Worm (Caenorhabditis elegans): Measurements from ENCODE around the gene F23A7.8.

The F23A7.8 gene

ce11 chrX:16258503-16258902 lies 45.3 kb downstream of the F23A7.8 start:
- no peak for TF ChIP-seq mel-28 (tag; optimal IDR thresholded peaks at IDR 0.05; ENCODE audit: borderline replicate concordance)
- no peak for TF ChIP-seq snpc-4 (GFP tag; optimal IDR thresholded peaks at IDR 0.05)
- peak in 2 of 4 experiments; percentile 44 to 72 for TF ChIP-seq snpc-4 (tag; optimal IDR thresholded peaks at IDR 0.05)
- TF ChIP-seq dpff-1 (tag; optimal IDR thresholded peaks at IDR 0.05): no peak
- TF ChIP-seq nfya-1 (tag; optimal IDR thresholded peaks at IDR 0.05; ENCODE audit: borderline replicate concordance, insufficient read depth): no peak
- no peak for TF ChIP-seq ztf-3 (GFP tag; optimal IDR thresholded peaks at IDR 0.05)

ce11 chrX:16260077-16260476 lies 46.9 kb downstream of the F23A7.8 start:
- TF ChIP-seq atf-7 (tag; optimal IDR thresholded peaks at IDR 0.05) (peak; percentile 35), nhr-80 (tag; optimal IDR thresholded peaks at IDR 0.05) (peak; percentile 48), F22D6.2 (tag; optimal IDR thresholded peaks at IDR 0.05) (no peak)

ce11 chrX:16261993-16262392 lies 48.8 kb downstream of the F23A7.8 start, which contains the start of gene sgk-1:
sgk-1 (minus strand) TSS chrX:16262122.
- TF ChIP-seq Y67H2A.10 (GFP tag; conservative IDR thresholded peaks at IDR 0.05): no peak
- TF ChIP-seq ceh-100 (GFP tag; IDR thresholded peaks at IDR 0.05): no peak
- TF ChIP-seq nhr-80 (tag; optimal IDR thresholded peaks at IDR 0.05): peak; percentile 42
- TF ChIP-seq cebp-1 (GFP tag; IDR thresholded peaks at IDR 0.05): no peak
- no peak for TF ChIP-seq cebp-1 (tag; optimal IDR thresholded peaks at IDR 0.05)
- TF ChIP-seq tbp1 (GFP tag; optimal IDR thresholded peaks at IDR 0.05): no peak
- no peak for TF ChIP-seq hrde-1 (tag; optimal IDR thresholded peaks at IDR 0.05; ENCODE audit: borderline replicate concordance)

All from whole organism, young adult.